Worm (Caenorhabditis elegans) whole organism, early embryonic: ENCODE measurements around the gene bath-37.

Experiments used
- B0310.2 ChIP-seq: sonication (generic microtip); optimal IDR thresholded peaks from 2 replicates; lab custom pipeline; 2016; ENCODE audit warnings: mild to moderate bottlenecking, missing genetic modification characterization, missing compliant biosample characterization
- F13C5.2 ChIP-seq: sonication (generic microtip); optimal IDR thresholded peaks from 2 replicates; lab custom pipeline; 2017; ENCODE audit warnings: mild to moderate bottlenecking, missing genetic modification characterization, inconsistent platforms, missing compliant biosample characterization
- aly-1 ChIP-seq: sonication (generic microtip); optimal IDR thresholded peaks from 2 replicates; lab custom pipeline; 2016; ENCODE audit warnings: missing genetic modification characterization, missing compliant biosample characterization
- ama-1 ChIP-seq: fragments of 150-350 bp; optimal IDR thresholded peaks from 2 replicates; lab custom pipeline; 2014
- ceh-13 ChIP-seq: fragments of 200-800 bp; sonication (Bioruptor generic); optimal IDR thresholded peaks from 2 replicates; lab custom pipeline; 2018; ENCODE audit warnings: mild to moderate bottlenecking, missing genetic modification characterization, missing compliant biosample characterization
- ceh-36 ChIP-seq: sonication (generic microtip); optimal IDR thresholded peaks from 2 replicates; lab custom pipeline; 2016; ENCODE audit warnings: missing genetic modification characterization, inconsistent platforms, missing compliant biosample characterization
- ets-7 ChIP-seq: sonication (generic microtip); optimal IDR thresholded peaks from 2 replicates; lab custom pipeline; 2016; ENCODE audit warnings: missing genotype, missing genetic modification characterization, missing compliant biosample characterization
- flt-1 ChIP-seq: fragments of 200-800 bp; sonication (Bioruptor generic); IDR thresholded peaks from 2 replicates; pipeline ENCODE4 v1.3.6; 2022; ENCODE audit warnings: missing genetic modification characterization, missing compliant biosample characterization
- hmbx-1 ChIP-seq: sonication (generic microtip); optimal IDR thresholded peaks from 2 replicates; lab custom pipeline; 2016; ENCODE audit warnings: mild to moderate bottlenecking, missing genetic modification characterization, missing compliant biosample characterization
- hmg-4 ChIP-seq: fragments of 200-800 bp; sonication (Bioruptor generic); optimal IDR thresholded peaks from 2 replicates; lab custom pipeline; 2018; ENCODE audit warnings: mild to moderate bottlenecking, missing genetic modification characterization, missing compliant biosample characterization
- hnd-1 ChIP-seq: sonication (generic microtip); optimal IDR thresholded peaks from 2 replicates; lab custom pipeline; 2016; ENCODE audit warnings: missing genetic modification characterization, missing compliant biosample characterization
- pes-1 ChIP-seq: fragments of 200-800 bp; sonication (Bioruptor generic); IDR thresholded peaks from 2 replicates; pipeline ENCODE4 v1.3.6; 2022; ENCODE audit warnings: missing genetic modification reagents, missing genetic modification characterization, missing compliant biosample characterization
- scrt-1 ChIP-seq: fragments of 200-800 bp; sonication (Bioruptor generic); IDR thresholded peaks from 2 replicates; pipeline ENCODE4 v1.3.6; 2022; ENCODE audit warnings: missing genetic modification characterization, missing compliant biosample characterization
- sea-1 ChIP-seq: fragments of 200-800 bp; sonication (Bioruptor generic); conservative IDR thresholded peaks from 2 replicates; pipeline ENCODE4 v1.3.6; 2022; ENCODE audit warnings: missing genetic modification characterization, missing compliant biosample characterization
- tbx-11 ChIP-seq: fragments of 200-800 bp; sonication (Bioruptor generic); IDR thresholded peaks from 2 replicates; pipeline ENCODE4 v1.3.6; 2022; ENCODE audit warnings: missing genetic modification characterization, missing compliant biosample characterization
- tbx-37 ChIP-seq: fragments of 200-800 bp; sonication (Bioruptor generic); conservative IDR thresholded peaks from 2 replicates; pipeline ENCODE4 v1.3.6; 2022; ENCODE audit warnings: missing genetic modification reagents, missing genetic modification characterization, missing compliant biosample characterization
- tra-4 ChIP-seq: sonication (generic microtip); optimal IDR thresholded peaks from 2 replicates; lab custom pipeline; 2017; ENCODE audit warnings: missing genetic modification characterization, missing compliant biosample characterization

bath-37 gene

ce11 chrIV:12086498-12086897, 17.8 kb downstream of the bath-37 start:
- TF ChIP-seq tbx-11 (peak; percentile 66), ets-7 (peak; percentile 6), ama-1 (no peak), pes-1 (GFP tag; lab: Robert Waterston, UW) (peak; percentile 86), tra-4 (tag; lab: Kevin White, UChicago) (peak; percentile 67), hnd-1 (peak; percentile 12), scrt-1 (GFP tag; lab: Robert Waterston, UW) (peak; percentile 84), aly-1 (peak; percentile 85), hmbx-1 (tag; lab: Kevin White, UChicago) (peak; percentile 29), F13C5.2 (peak; percentile 68), tbx-37 (GFP tag; lab: Robert Waterston, UW) (0 out of 2 replicates have a peak, but pooled peaks have one; percentile 25), sea-1 (GFP tag; lab: Robert Waterston, UW) (peak; percentile 76), flt-1 (peak; percentile 66; the same call in 1 of the 2 replicates), B0310.2 (tag; lab: Kevin White, UChicago) (peak; percentile 61), ceh-13 (peak; percentile 55), ceh-36 (tag; lab: Kevin White, UChicago) (peak; percentile 68), hmg-4 (GFP tag; lab: Kevin White, UChicago) (peak; percentile 74)

DNA sequence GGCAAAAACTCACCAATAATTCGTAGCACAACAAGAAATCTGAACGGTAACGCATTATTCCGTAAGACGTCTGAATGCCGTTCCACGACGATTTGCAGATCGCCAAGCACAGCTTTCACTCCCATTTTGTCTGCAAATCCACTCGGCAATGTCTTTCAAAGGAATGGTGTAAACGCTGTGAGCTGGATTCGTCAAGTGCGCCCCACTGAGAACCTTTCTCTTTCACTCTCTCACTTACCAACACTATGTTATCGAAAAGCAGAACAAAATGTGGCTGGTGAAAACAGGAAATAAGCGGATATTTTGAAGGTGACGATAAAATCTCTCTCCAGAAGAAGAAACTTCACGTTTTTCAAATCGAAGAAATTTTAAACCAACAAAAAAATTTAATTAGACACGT, 20.2 kb downstream of the bath-37 start:
- TF ChIP-seq ama-1 (peak; percentile 39), flt-1 (no peak)

ce11 chrIV:12089551-12089950, 20.9 kb downstream of the bath-37 start, which contains the start of gene F11A10.6:
TSS of gene F11A10.6 (minus strand) at chrIV:12089651.
- TF ChIP-seq pes-1 (GFP tag; lab: Robert Waterston, UW) (no peak), scrt-1 (GFP tag; lab: Robert Waterston, UW) (no peak), tra-4 (tag; lab: Kevin White, UChicago) (no peak), hmbx-1 (tag; lab: Kevin White, UChicago) (no peak), sea-1 (GFP tag; lab: Robert Waterston, UW) (no peak), ceh-13 (no peak), B0310.2 (tag; lab: Kevin White, UChicago) (no peak), tbx-37 (GFP tag; lab: Robert Waterston, UW) (no peak), hmg-4 (GFP tag; lab: Kevin White, UChicago) (no peak), F13C5.2 (no peak), tbx-11 (no peak), ceh-36 (tag; lab: Kevin White, UChicago) (no peak), flt-1 (no peak), ets-7 (no peak), hnd-1 (no peak), aly-1 (no peak), ama-1 (no peak)

DNA sequence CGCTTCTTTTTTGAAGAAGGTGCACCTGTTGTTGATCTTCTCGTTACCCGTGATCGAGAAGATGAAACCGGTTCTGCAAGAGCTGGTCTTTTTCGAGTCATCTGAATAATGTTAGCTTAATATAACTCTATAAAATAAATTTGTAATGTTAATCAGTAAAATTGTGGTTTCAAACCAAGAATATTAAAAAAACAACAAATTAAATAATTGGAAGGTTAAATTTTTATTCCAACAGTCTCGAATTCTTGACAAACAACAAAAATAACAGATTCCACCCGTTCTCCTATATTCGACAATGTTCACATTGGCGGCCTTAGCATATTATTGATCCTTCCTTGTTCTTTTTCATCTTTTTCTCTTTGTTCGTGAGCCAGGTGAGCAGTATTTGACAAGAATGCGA, 23.4 kb downstream of the bath-37 start, which contains the start of gene mig-32:
TSS of gene mig-32 (minus strand) at position 101 of the 400 bp plus-strand sequence.
- TF ChIP-seq ceh-36 (tag; lab: Kevin White, UChicago) (no peak), B0310.2 (tag; lab: Kevin White, UChicago) (no peak), tra-4 (tag; lab: Kevin White, UChicago) (no peak), sea-1 (GFP tag; lab: Robert Waterston, UW) (no peak), tbx-37 (GFP tag; lab: Robert Waterston, UW) (no peak), tbx-11 (no peak), aly-1 (no peak), ceh-13 (no peak), F13C5.2 (no peak), pes-1 (GFP tag; lab: Robert Waterston, UW) (no peak), flt-1 (no peak), hmg-4 (GFP tag; lab: Kevin White, UChicago) (no peak), hmbx-1 (tag; lab: Kevin White, UChicago) (no peak)

DNA sequence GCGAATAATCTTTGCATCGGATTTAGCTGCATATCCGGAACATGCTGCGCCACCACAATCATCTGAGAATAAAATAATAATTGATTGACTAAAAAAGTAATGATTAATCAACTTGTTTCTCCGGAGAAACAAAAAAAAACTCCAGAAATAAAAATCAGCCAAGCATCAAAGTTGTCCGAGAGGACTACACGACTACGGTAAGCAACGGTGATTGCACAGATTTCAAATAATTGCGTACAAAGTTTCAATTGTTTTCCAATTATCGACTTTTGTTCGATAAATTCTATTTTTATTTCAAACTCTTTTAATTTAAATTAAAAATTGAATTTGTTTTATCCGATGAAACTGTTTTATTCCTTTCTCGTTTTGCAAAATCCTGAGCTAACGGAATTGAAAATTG, 24.7 kb downstream of the bath-37 start, which contains the start of gene cpsf-4:
TSS of gene cpsf-4 (minus strand) at position 62 of the 400 bp plus-strand sequence.
- TF ChIP-seq flt-1 (no peak), tra-4 (tag; lab: Kevin White, UChicago) (no peak), hnd-1 (no peak)

ce11 chrIV:12093819-12094218, 25.1 kb downstream of the bath-37 start, which contains the start of gene F11A10.5:
TSS of gene F11A10.5 (plus strand) at chrIV:12094119.
- no peak for TF ChIP-seq aly-1
- no peak for TF ChIP-seq pes-1 (GFP tag; lab: Robert Waterston, UW)
- TF ChIP-seq scrt-1 (GFP tag; lab: Robert Waterston, UW): no peak
- TF ChIP-seq ceh-13: no peak
- no peak for TF ChIP-seq tbx-37 (GFP tag; lab: Robert Waterston, UW)
- TF ChIP-seq hnd-1: no peak
- no peak for TF ChIP-seq ets-7
- no peak for TF ChIP-seq sea-1 (GFP tag; lab: Robert Waterston, UW)
- TF ChIP-seq F13C5.2: no peak
- no peak for TF ChIP-seq ceh-36 (tag; lab: Kevin White, UChicago)
- TF ChIP-seq ama-1: no peak
- TF ChIP-seq hmbx-1 (tag; lab: Kevin White, UChicago): no peak
- no peak for TF ChIP-seq tra-4 (tag; lab: Kevin White, UChicago)

ce11 chrIV:12096479-12096878, 27.8 kb downstream of the bath-37 start, which contains the start of gene mon-2:
TSS of gene mon-2 (plus strand) at chrIV:12096779.
- TF ChIP-seq B0310.2 (tag; lab: Kevin White, UChicago) (no peak), hmg-4 (GFP tag; lab: Kevin White, UChicago) (no peak), sea-1 (GFP tag; lab: Robert Waterston, UW) (no peak), F13C5.2 (no peak), ceh-36 (tag; lab: Kevin White, UChicago) (no peak), tbx-11 (no peak), pes-1 (GFP tag; lab: Robert Waterston, UW) (no peak), hmbx-1 (tag; lab: Kevin White, UChicago) (no peak), tra-4 (tag; lab: Kevin White, UChicago) (no peak), ama-1 (no peak), tbx-37 (GFP tag; lab: Robert Waterston, UW) (no peak), aly-1 (no peak), ets-7 (no peak), ceh-13 (no peak), hnd-1 (no peak)

ce11 chrIV:12105558-12105957, 36.9 kb downstream of the bath-37 start, which contains the start of gene M18.3:
TSS of gene M18.3 (plus strand) at chrIV:12105858.
- TF ChIP-seq aly-1 (no peak), F13C5.2 (no peak), tbx-11 (no peak), ama-1 (no peak), ceh-13 (no peak), hmg-4 (GFP tag; lab: Kevin White, UChicago) (no peak), hnd-1 (no peak), tbx-37 (GFP tag; lab: Robert Waterston, UW) (no peak)
